Fruit fly (Drosophila melanogaster) whole organism, prepupa: ENCODE data around the gene CG32982.
A peak's percentile ranks its signal among the peaks of the same experiment; 100 is the strongest.

Experiments
- Blimp-1 ChIP-seq: fragments of 200-800 bp; sonication (Bioruptor generic); optimal IDR thresholded peaks from 3 replicates; lab custom pipeline; 2017; ENCODE audit warnings: missing biosample characterization, missing genetic modification characterization, mild to moderate bottlenecking, moderate library complexity, missing genetic modification reagents
- CG10631 ChIP-seq: fragments of 200-800 bp; sonication (Bioruptor generic); optimal IDR thresholded peaks from 2 replicates; lab custom pipeline; 2016; ENCODE audit warnings: missing biosample characterization, missing genetic modification characterization
- CG10669 ChIP-seq: fragments of 200-800 bp; sonication (Bioruptor generic); optimal IDR thresholded peaks from 3 replicates; lab custom pipeline; 2018; ENCODE audit warnings: missing biosample characterization, mild to moderate bottlenecking, missing genetic modification characterization, moderate library complexity
- CG11762 ChIP-seq: fragments of 200-800 bp; sonication (Bioruptor generic); optimal IDR thresholded peaks from 3 replicates; lab custom pipeline; 2016; ENCODE audit warnings: missing biosample characterization, missing genetic modification characterization; ENCODE audit not compliant: insufficient read depth
- CG15336 ChIP-seq: fragments of 200-800 bp; sonication (Bioruptor generic); IDR thresholded peaks from 2 replicates; pipeline ENCODE4 v1.3.6; 2022; ENCODE audit warnings: missing biosample characterization, missing genetic modification characterization
- CG1621 ChIP-seq: fragments of 200-800 bp; sonication (Bioruptor generic); optimal IDR thresholded peaks from 3 replicates; lab custom pipeline; 2018; ENCODE audit warnings: missing biosample characterization, mild to moderate bottlenecking, missing genetic modification characterization
- CG31627 ChIP-seq: fragments of 200-800 bp; sonication (Bioruptor generic); optimal IDR thresholded peaks from 3 replicates; lab custom pipeline; 2016; ENCODE audit warnings: missing biosample characterization, missing genetic modification characterization
- CG32006 ChIP-seq: fragments of 200-800 bp; sonication (Bioruptor generic); optimal IDR thresholded peaks from 3 replicates; lab custom pipeline; 2017; ENCODE audit warnings: missing biosample characterization, mild to moderate bottlenecking, missing genetic modification characterization
- CG34406 ChIP-seq: fragments of 200-800 bp; sonication (Bioruptor generic); optimal IDR thresholded peaks from 3 replicates; lab custom pipeline; 2016; ENCODE audit warnings: missing biosample characterization, missing genetic modification characterization
- CG3919 ChIP-seq: fragments of 200-800 bp; sonication (Bioruptor generic); optimal IDR thresholded peaks from 3 replicates; lab custom pipeline; 2016; ENCODE audit warnings: missing biosample characterization, missing genetic modification characterization
- CG6163 ChIP-seq: fragments of 200-800 bp; sonication (Bioruptor generic); IDR thresholded peaks from 3 replicates; pipeline ENCODE4 v1.3.6; 2022; ENCODE audit warnings: missing biosample characterization, missing genetic modification characterization
- CG6276 ChIP-seq: fragments of 200-800 bp; sonication (Bioruptor generic); optimal IDR thresholded peaks from 2 replicates; lab custom pipeline; 2017; ENCODE audit warnings: missing biosample characterization, mild to moderate bottlenecking, missing genetic modification characterization
- CG6792 ChIP-seq: fragments of 200-800 bp; sonication (Bioruptor generic); optimal IDR thresholded peaks from 3 replicates; lab custom pipeline; 2016; ENCODE audit warnings: missing biosample characterization, missing genetic modification characterization
- CG6808 ChIP-seq: fragments of 200-800 bp; sonication (Bioruptor generic); optimal IDR thresholded peaks from 3 replicates; lab custom pipeline; 2017; ENCODE audit warnings: missing biosample characterization, missing genetic modification characterization, mild to moderate bottlenecking, moderate library complexity, missing genetic modification reagents
- CG6854 ChIP-seq: fragments of 200-800 bp; sonication (Bioruptor generic); optimal IDR thresholded peaks from 2 replicates; lab custom pipeline; 2017; ENCODE audit warnings: missing biosample characterization, mild to moderate bottlenecking, missing genetic modification characterization
- CG8119 ChIP-seq: fragments of 200-800 bp; sonication (Bioruptor generic); IDR thresholded peaks from 3 replicates; pipeline ENCODE4 v1.3.6; 2022; ENCODE audit warnings: missing biosample characterization, missing genetic modification characterization
- CG8319 ChIP-seq: fragments of 200-800 bp; sonication (Bioruptor generic); optimal IDR thresholded peaks from 3 replicates; lab custom pipeline; 2016; ENCODE audit warnings: missing biosample characterization, missing genetic modification characterization
- CG8632 ChIP-seq: fragments of 200-800 bp; sonication (Bioruptor generic); optimal IDR thresholded peaks from 3 replicates; lab custom pipeline; 2016; ENCODE audit warnings: missing biosample characterization, missing genetic modification characterization
- Eip75B ChIP-seq: fragments of 200-800 bp; sonication (Bioruptor generic); optimal IDR thresholded peaks from 3 replicates; lab custom pipeline; 2016; ENCODE audit warnings: missing biosample characterization, missing genetic modification characterization
- Eip78C ChIP-seq: fragments of 200-800 bp; sonication (Bioruptor generic); peaks from one replicate; lab custom pipeline; 2016; ENCODE audit warnings: missing biosample characterization, missing genetic modification characterization
- Ets96B ChIP-seq: fragments of 200-800 bp; optimal IDR thresholded peaks from 2 replicates; lab custom pipeline; 2019; ENCODE audit warnings: missing biosample characterization, mild to moderate bottlenecking, missing genetic modification characterization, moderate library complexity
- Gug ChIP-seq: fragments of 200-800 bp; sonication (Bioruptor generic); IDR thresholded peaks from 2 replicates; pipeline ENCODE4 v1.3.6; 2022; ENCODE audit warnings: missing biosample characterization, missing genetic modification characterization
- Hr38 ChIP-seq: sonication (Bioruptor generic); optimal IDR thresholded peaks from 2 replicates; lab custom pipeline; 2016; ENCODE audit warnings: missing biosample characterization, missing genetic modification characterization
- Hr39 ChIP-seq: fragments of 200-800 bp; sonication (Bioruptor generic); optimal IDR thresholded peaks from 2 replicates; lab custom pipeline; 2016; ENCODE audit warnings: missing biosample characterization, missing genetic modification characterization
- Hr4 ChIP-seq: fragments of 200-800 bp; sonication (Bioruptor generic); optimal IDR thresholded peaks from 3 replicates; lab custom pipeline; 2016; ENCODE audit warnings: missing biosample characterization, missing genetic modification characterization
- Lpt ChIP-seq: fragments of 200-800 bp; sonication (Bioruptor generic); optimal IDR thresholded peaks from 3 replicates; lab custom pipeline; 2016; ENCODE audit warnings: missing biosample characterization, missing genetic modification characterization
- OdsH ChIP-seq: fragments of 200-800 bp; sonication (Bioruptor generic); optimal IDR thresholded peaks from 3 replicates; lab custom pipeline; 2016; ENCODE audit warnings: missing biosample characterization, missing genetic modification characterization
- Sox102F ChIP-seq: fragments of 200-800 bp; sonication (Bioruptor generic); optimal IDR thresholded peaks from 2 replicates; lab custom pipeline; 2016; ENCODE audit warnings: missing biosample characterization, mild to moderate bottlenecking, missing genetic modification characterization
- Sox14 ChIP-seq: fragments of 200-800 bp; sonication (Bioruptor generic); optimal IDR thresholded peaks from 3 replicates; lab custom pipeline; 2016; ENCODE audit warnings: missing biosample characterization, missing genetic modification characterization
- Sox15 ChIP-seq: fragments of 200-800 bp; sonication (Bioruptor generic); optimal IDR thresholded peaks from 3 replicates; lab custom pipeline; 2016; ENCODE audit warnings: missing biosample characterization, missing genetic modification characterization
- achi ChIP-seq: fragments of 200-800 bp; sonication (Bioruptor generic); optimal IDR thresholded peaks from 3 replicates; lab custom pipeline; 2016; ENCODE audit warnings: missing biosample characterization, missing genetic modification characterization
- acj6 ChIP-seq: fragments of 200-800 bp; sonication (Bioruptor generic); optimal IDR thresholded peaks from 3 replicates; lab custom pipeline; 2016; ENCODE audit warnings: missing biosample characterization, missing genetic modification characterization
- cyc ChIP-seq: fragments of 200-800 bp; sonication (Bioruptor generic); optimal IDR thresholded peaks from 3 replicates; lab custom pipeline; 2016; ENCODE audit warnings: missing biosample characterization, missing genetic modification characterization
- dac ChIP-seq: fragments of 200-800 bp; sonication (Bioruptor generic); optimal IDR thresholded peaks from 2 replicates; lab custom pipeline; 2017; ENCODE audit warnings: missing biosample characterization, mild to moderate bottlenecking, missing genetic modification characterization
- dsx ChIP-seq: fragments of 200-800 bp; optimal IDR thresholded peaks from 3 replicates; lab custom pipeline; 2019; ENCODE audit warnings: missing biosample characterization, mild to moderate bottlenecking, missing genetic modification characterization, moderate library complexity; ENCODE audit not compliant: poor library complexity, severe bottlenecking
- eg ChIP-seq: fragments of 200-800 bp; sonication (Bioruptor generic); IDR thresholded peaks from 3 replicates; pipeline ENCODE4 v1.3.6; 2022; ENCODE audit warnings: missing biosample characterization, missing genetic modification characterization
- esn ChIP-seq: fragments of 200-800 bp; sonication (Bioruptor generic); optimal IDR thresholded peaks from 2 replicates; lab custom pipeline; 2016; ENCODE audit warnings: missing biosample characterization, mild to moderate bottlenecking, missing genetic modification characterization, moderate library complexity
- fd59A ChIP-seq: fragments of 200-800 bp; sonication (Bioruptor generic); optimal IDR thresholded peaks from 2 replicates; lab custom pipeline; 2017; ENCODE audit warnings: missing biosample characterization, mild to moderate bottlenecking, missing genetic modification characterization, missing genetic modification reagents
- fd85E ChIP-seq: fragments of 200-800 bp; sonication (Bioruptor generic); optimal IDR thresholded peaks from 3 replicates; lab custom pipeline; 2016; ENCODE audit warnings: missing biosample characterization, missing genetic modification characterization
- fkh ChIP-seq: fragments of 200-800 bp; sonication (Bioruptor generic); optimal IDR thresholded peaks from 3 replicates; lab custom pipeline; 2017; ENCODE audit warnings: missing biosample characterization, mild to moderate bottlenecking, missing genetic modification characterization, moderate library complexity
- lz ChIP-seq: fragments of 200-800 bp; sonication (Bioruptor generic); optimal IDR thresholded peaks from 3 replicates; lab custom pipeline; 2016; ENCODE audit warnings: missing biosample characterization, missing genetic modification characterization
- net ChIP-seq: fragments of 200-800 bp; sonication (Bioruptor generic); optimal IDR thresholded peaks from 3 replicates; lab custom pipeline; 2016; ENCODE audit warnings: missing biosample characterization, missing genetic modification characterization
- salr ChIP-seq, 2 experiments: fragments of 200-800 bp; sonication (Bioruptor generic); optimal IDR thresholded peaks; 3 replicates each; lab custom pipeline; 2016 to 2018; ENCODE audit warnings: missing biosample characterization in 2 of 2, missing genetic modification characterization in 2 of 2, mild to moderate bottlenecking in 1 of 2
- spab ChIP-seq: fragments of 200-800 bp; sonication (Bioruptor generic); optimal IDR thresholded peaks from 2 replicates; lab custom pipeline; 2017; ENCODE audit warnings: missing biosample characterization, mild to moderate bottlenecking, missing genetic modification characterization, missing genetic modification reagents
- ss ChIP-seq, 2 experiments: fragments of 200-800 bp; sonication (Bioruptor generic); optimal IDR thresholded peaks; 2 replicates in 1 of 2; 3 replicates in 1 of 2; lab custom pipeline; 2017 to 2018; ENCODE audit warnings: mild to moderate bottlenecking in 2 of 2, missing biosample characterization in 2 of 2, missing genetic modification characterization in 2 of 2, moderate library complexity in 1 of 2
- svp ChIP-seq: fragments of 200-800 bp; sonication (Bioruptor generic); peaks from one replicate; lab custom pipeline; 2016; ENCODE audit warnings: missing biosample characterization, missing genetic modification characterization
- topi ChIP-seq: fragments of 200-800 bp; sonication (Bioruptor generic); optimal IDR thresholded peaks from 3 replicates; lab custom pipeline; 2016; ENCODE audit warnings: missing biosample characterization, missing genetic modification characterization
- vri ChIP-seq: fragments of 200-800 bp; sonication (Bioruptor generic); optimal IDR thresholded peaks from 3 replicates; lab custom pipeline; 2016; ENCODE audit warnings: missing biosample characterization, mild to moderate bottlenecking, missing genetic modification characterization

The CG32982 gene

DNA sequence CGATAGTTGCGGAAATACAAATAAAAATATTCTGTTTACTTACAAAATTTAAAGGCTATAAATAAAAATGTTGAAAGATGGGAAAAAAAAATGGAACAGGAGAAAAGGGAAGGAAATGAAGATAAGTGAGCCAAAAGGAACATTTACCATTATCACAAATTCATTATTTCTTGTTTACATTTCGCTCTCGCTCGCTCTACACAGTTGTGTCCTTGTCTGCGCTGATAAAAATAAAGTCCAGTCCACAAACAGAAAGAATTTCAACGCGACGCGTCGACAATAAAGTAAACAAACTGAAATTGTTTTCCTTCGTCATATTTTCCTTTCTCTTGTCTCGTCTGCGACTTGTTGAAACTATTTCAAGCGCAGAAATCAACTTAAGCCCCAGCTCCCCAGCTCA lies 63.7 kb downstream of the CG32982 start (continued):
- TF ChIP-seq CG10669 (GFP tag; lab: Kevin White, UChicago), result peak; percentile 24
- TF ChIP-seq CG6854 (GFP tag; lab: Kevin White, UChicago), result no peak
- no peak for TF ChIP-seq CG6163 (GFP tag; lab: Robert Waterston, UW)
- peak; percentile 11 for TF ChIP-seq CG6808 (GFP tag; lab: Kevin White, UChicago)
- no peak for TF ChIP-seq Lpt (GFP tag; lab: Kevin White, UChicago)
- TF ChIP-seq dac (GFP tag; lab: Kevin White, UChicago), result no peak
- TF ChIP-seq cyc (GFP tag; lab: Kevin White, UChicago), result no peak
- TF ChIP-seq eg (GFP tag; lab: Robert Waterston, UW), result no peak

dm6 chr2L:9190270-9190669 lies 64.7 kb downstream of the CG32982 start:
- TF ChIP-seq spab (GFP tag; lab: Kevin White, UChicago) (peak; percentile 47), CG6163 (GFP tag; lab: Robert Waterston, UW) (peak; percentile 57; the same call in 2 of the 3 replicates), Eip78C (peak; percentile 82), CG6808 (GFP tag; lab: Kevin White, UChicago) (peak; percentile 66), CG8119 (peak; percentile 37; the same call in 2 of the 3 replicates), Sox102F (GFP tag; lab: Kevin White, UChicago) (no peak), net (no peak), lz (no peak), CG3919 (peak; percentile 17), Lpt (GFP tag; lab: Kevin White, UChicago) (peak; percentile 23), CG11762 (GFP tag; lab: Kevin White, UChicago) (no peak), svp (GFP tag; lab: Kevin White, UChicago) (no peak), topi (GFP tag; lab: Kevin White, UChicago) (no peak), fkh (GFP tag; lab: Kevin White, UChicago) (peak; percentile 83), CG34406 (GFP tag; lab: Kevin White, UChicago) (peak; percentile 46), Hr4 (GFP tag; lab: Kevin White, UChicago) (peak; percentile 5), vri (GFP tag; lab: Kevin White, UChicago) (peak; percentile 49), CG6276 (peak; percentile 40), achi (GFP tag; lab: Kevin White, UChicago) (peak; percentile 26), fd85E (GFP tag; lab: Kevin White, UChicago) (no peak), Hr39 (GFP tag; lab: Kevin White, UChicago) (no peak), OdsH (no peak), CG6792 (peak; percentile 25), CG32006 (peak; percentile 9), Gug (peak; percentile 17; the same call in 1 of the 2 replicates), CG8319 (no peak), eg (GFP tag; lab: Robert Waterston, UW) (peak; percentile 39; the same call in 1 of the 3 replicates), ss (GFP tag; optimal IDR thresholded peaks at IDR 0.05; lab: Kevin White, UChicago) (peak; percentile 75 to 77), Sox14 (GFP tag; lab: Kevin White, UChicago) (peak; percentile 56), Hr38 (no peak), acj6 (no peak), CG31627 (GFP tag; lab: Kevin White, UChicago) (no peak), CG10669 (GFP tag; lab: Kevin White, UChicago) (peak; percentile 37), Blimp-1 (no peak), CG10631 (GFP tag; lab: Kevin White, UChicago) (peak; percentile 48), Eip75B (GFP tag; lab: Kevin White, UChicago) (peak; percentile 7), salr (GFP tag; optimal IDR thresholded peaks at IDR 0.05; lab: Kevin White, UChicago) (peak in 1 of 2 experiments; percentile 43), dsx (peak; percentile 39), CG1621 (tag; lab: Kevin White, UChicago) (peak; percentile 39), CG8632 (GFP tag; lab: Kevin White, UChicago) (peak; percentile 26), esn (GFP tag; lab: Kevin White, UChicago) (peak; percentile 1), Ets96B (tag; lab: Kevin White, UChicago) (peak; percentile 17), dac (GFP tag; lab: Kevin White, UChicago) (no peak), CG6854 (GFP tag; lab: Kevin White, UChicago) (no peak), fd59A (GFP tag; lab: Kevin White, UChicago) (no peak), Sox15 (GFP tag; lab: Kevin White, UChicago) (no peak), cyc (GFP tag; lab: Kevin White, UChicago) (no peak), CG15336 (GFP tag; lab: Robert Waterston, UW) (peak; percentile 44; the same call in 1 of the 2 replicates)
